Fruit fly (Drosophila melanogaster) whole organism, wandering third instar larva: ENCODE results near the gene Xpac.
A peak's percentile ranks its signal among the peaks of the same experiment; 100 is the strongest.

ENCODE experiments used
- Abd-B ChIP-seq: fragments of >200 bp; optimal IDR thresholded peaks from 2 replicates; lab custom pipeline; 2017; ENCODE audit warnings: missing biosample characterization, missing genetic modification characterization
- CG32264 ChIP-seq: fragments of 200-800 bp; sonication (Bioruptor generic); optimal IDR thresholded peaks from 2 replicates; lab custom pipeline; 2016; ENCODE audit warnings: missing biosample characterization, missing genetic modification characterization
- CG9705 ChIP-seq: fragments of 200-800 bp; sonication (Bioruptor generic); optimal IDR thresholded peaks from 2 replicates; lab custom pipeline; 2018; ENCODE audit warnings: missing biosample characterization, mild to moderate bottlenecking, missing genetic modification characterization
- HLH106 ChIP-seq: fragments of 200-800 bp; optimal IDR thresholded peaks from 3 replicates; lab custom pipeline; 2019; ENCODE audit warnings: missing biosample characterization, mild to moderate bottlenecking, missing genetic modification characterization, moderate library complexity
- Hnf4 ChIP-seq: fragments of 200-800 bp; sonication (Bioruptor generic); optimal IDR thresholded peaks from 2 replicates; lab custom pipeline; 2016; ENCODE audit warnings: missing biosample characterization, mild to moderate bottlenecking, missing genetic modification characterization
- Hr83 ChIP-seq: fragments of 200-300 bp; sonication (Bioruptor generic); optimal IDR thresholded peaks from 2 replicates; lab custom pipeline; 2016; ENCODE audit warnings: missing biosample characterization, mild to moderate bottlenecking, missing genetic modification characterization, moderate library complexity; ENCODE audit not compliant: poor library complexity, severe bottlenecking
- Jra ChIP-seq: sonication (Bioruptor generic); optimal IDR thresholded peaks from 2 replicates; lab custom pipeline; 2016; ENCODE audit warnings: missing biosample characterization, missing genetic modification characterization
- Myc ChIP-seq: fragments of >200 bp; optimal IDR thresholded peaks from 2 replicates; lab custom pipeline; 2017
- N ChIP-seq: fragments of >200 bp; optimal IDR thresholded peaks from 2 replicates; lab custom pipeline; 2018; ENCODE audit warnings: missing biosample characterization, missing external identifiers, missing genetic modification characterization
- OdsH ChIP-seq: fragments of 200-800 bp; sonication (Bioruptor generic); optimal IDR thresholded peaks from 2 replicates; lab custom pipeline; 2016; ENCODE audit warnings: missing biosample characterization, mild to moderate bottlenecking, missing genetic modification characterization
- Rel ChIP-seq, 2 experiments: fragments of 200-800 bp; sonication (Bioruptor generic) in 1 of 2; optimal IDR thresholded peaks; 2 replicates in 1 of 2; 3 replicates in 1 of 2; lab custom pipeline; 2016 to 2019; ENCODE audit warnings: mild to moderate bottlenecking in 2 of 2, missing biosample characterization in 2 of 2, missing genetic modification characterization in 2 of 2, moderate library complexity in 1 of 2
- Sp1 ChIP-seq: fragments of 200-800 bp; sonication (Bioruptor generic); optimal IDR thresholded peaks from 3 replicates; lab custom pipeline; 2019; ENCODE audit warnings: missing biosample characterization, mild to moderate bottlenecking, missing genetic modification characterization, moderate library complexity
- Vsx2 ChIP-seq: fragments of 200-300, 225-300 bp; sonication (Bioruptor generic); optimal IDR thresholded peaks from 2 replicates; lab custom pipeline; 2018; ENCODE audit warnings: missing biosample characterization, missing genetic modification characterization; ENCODE audit not compliant: partially characterized antibody
- br ChIP-seq: fragments of 200-800 bp; sonication (Bioruptor generic); optimal IDR thresholded peaks from 2 replicates; lab custom pipeline; 2016; ENCODE audit warnings: missing biosample characterization, missing genetic modification characterization
- brk ChIP-seq: fragments of 200-800 bp; sonication (Bioruptor generic); optimal IDR thresholded peaks from 2 replicates; lab custom pipeline; 2016; ENCODE audit warnings: missing biosample characterization, mild to moderate bottlenecking, missing genetic modification characterization
- dsf ChIP-seq: sonication (Bioruptor generic); optimal IDR thresholded peaks from 2 replicates; lab custom pipeline; 2016; ENCODE audit warnings: missing biosample characterization, missing genetic modification characterization, borderline replicate concordance
- ey ChIP-seq: fragments of 200-800 bp; sonication (Bioruptor generic); optimal IDR thresholded peaks from 2 replicates; lab custom pipeline; 2016; ENCODE audit warnings: missing biosample characterization, missing genetic modification characterization
- foxo ChIP-seq, 2 experiments: fragments of 200-800 bp; sonication (Bioruptor generic); optimal IDR thresholded peaks; 2 replicates in 1 of 2; 3 replicates in 1 of 2; lab custom pipeline; 2016 to 2017; ENCODE audit warnings: missing biosample characterization in 2 of 2, missing genetic modification characterization in 2 of 2
- fru ChIP-seq: fragments of 200-800 bp; sonication (Bioruptor generic); optimal IDR thresholded peaks from 3 replicates; lab custom pipeline; 2016; ENCODE audit warnings: missing biosample characterization, mild to moderate bottlenecking, missing genetic modification characterization
- h ChIP-seq: fragments of 200-800 bp; sonication (Bioruptor generic); optimal IDR thresholded peaks from 3 replicates; lab custom pipeline; 2016; ENCODE audit warnings: missing biosample characterization, mild to moderate bottlenecking, missing genetic modification characterization
- jim ChIP-seq: fragments of 175-275, 200-325 bp; sonication (Bioruptor generic); optimal IDR thresholded peaks from 2 replicates; lab custom pipeline; 2016; ENCODE audit warnings: missing biosample characterization, mild to moderate bottlenecking, missing genetic modification characterization
- pan ChIP-seq: fragments of >200 bp; optimal IDR thresholded peaks from 2 replicates; lab custom pipeline; 2017
- rgr ChIP-seq: fragments of 200-800 bp; sonication (Bioruptor generic); optimal IDR thresholded peaks from 3 replicates; lab custom pipeline; 2016; ENCODE audit warnings: missing biosample characterization, mild to moderate bottlenecking, missing genetic modification characterization
- sage ChIP-seq: fragments of 200-800 bp; sonication (Bioruptor generic); optimal IDR thresholded peaks from 2 replicates; lab custom pipeline; 2016; ENCODE audit warnings: missing biosample characterization, mild to moderate bottlenecking, missing genetic modification characterization
- tai ChIP-seq: sonication (Bioruptor generic); optimal IDR thresholded peaks from 2 replicates; lab custom pipeline; 2016; ENCODE audit warnings: missing biosample characterization, missing genetic modification characterization

The Xpac gene

dm6 chrX:4104132-4104531 lies at the start of gene Xpac, which contains the start of gene brn:
TSS of gene Xpac (minus strand) at chrX:4104197.
TSS of gene brn (plus strand) at chrX:4104342.
- TF ChIP-seq Rel (GFP tag; optimal IDR thresholded peaks at IDR 0.05; lab: Kevin White, UChicago), result no peak
- peak; percentile 3 for TF ChIP-seq Rel (tag; optimal IDR thresholded peaks at IDR 0.05; lab: Kevin White, UChicago)
- no peak for TF ChIP-seq tai
- no peak for TF ChIP-seq foxo (GFP tag; optimal IDR thresholded peaks at IDR 0.05; lab: Kevin White, UChicago)

- no peak for TF ChIP-seq N
- peak; percentile 11 for TF ChIP-seq HLH106 (tag; lab: Kevin White, UChicago)
- no peak for TF ChIP-seq Hr83 (GFP tag; lab: Kevin White, UChicago)
- TF ChIP-seq Hnf4 (GFP tag; lab: Kevin White, UChicago), result no peak
- TF ChIP-seq br (GFP tag; lab: Kevin White, UChicago), result no peak
- no peak for TF ChIP-seq sage (GFP tag; lab: Kevin White, UChicago)
- TF ChIP-seq, all 38 proteins: peak for 1
Observed at dm6 chrX:4150989-4151388, 47.0 kb upstream of the Xpac start.

dm6 chrX:4139043-4139442 lies 35.0 kb upstream of the Xpac start:
- TF ChIP-seq Vsx2, result no peak
- TF ChIP-seq N, result no peak
- TF ChIP-seq Rel (GFP tag; optimal IDR thresholded peaks at IDR 0.05; lab: Kevin White, UChicago), result no peak
- TF ChIP-seq Rel (tag; optimal IDR thresholded peaks at IDR 0.05; lab: Kevin White, UChicago), result no peak

- TF ChIP-seq CG32264 (GFP tag; lab: Kevin White, UChicago) (no peak), Rel (GFP tag; optimal IDR thresholded peaks at IDR 0.05; lab: Kevin White, UChicago) (no peak), Rel (tag; optimal IDR thresholded peaks at IDR 0.05; lab: Kevin White, UChicago) (peak; percentile 18)
Observed at dm6 chrX:4131049-4131629, 27.1 kb upstream of the Xpac start, which contains the start of gene GlcAT-I. TSS of gene GlcAT-I (plus strand) at chrX:4131211.

- TF ChIP-seq rgr (GFP tag; lab: Kevin White, UChicago) (no peak), Abd-B (GFP tag; lab: Kevin White, UChicago) (no peak), h (GFP tag; lab: Kevin White, UChicago) (no peak), fru (GFP tag; lab: Kevin White, UChicago) (no peak), brk (GFP tag; lab: Kevin White, UChicago) (no peak), OdsH (GFP tag; lab: Kevin White, UChicago) (no peak), Jra (GFP tag; lab: Kevin White, UChicago) (no peak)
Observed at dm6 chrX:4119582-4119981, 15.6 kb upstream of the Xpac start.

dm6 chrX:4116834-4117736 lies 13.1 kb upstream of the Xpac start, which contains the start of the genes tyf and Tip60:
TSS of gene tyf (plus strand) at chrX:4117020.
TSS of gene Tip60 (minus strand) at chrX:4117487.
- TF ChIP-seq h (GFP tag; lab: Kevin White, UChicago), result peak; percentile 32
- peak; percentile 48 for TF ChIP-seq Jra (GFP tag; lab: Kevin White, UChicago)
- no peak for TF ChIP-seq jim (GFP tag; lab: Kevin White, UChicago)
- TF ChIP-seq HLH106 (tag; lab: Kevin White, UChicago), result peak; percentile 36
- TF ChIP-seq Rel (GFP tag; optimal IDR thresholded peaks at IDR 0.05; lab: Kevin White, UChicago), result no peak
- peak; percentile 5 for TF ChIP-seq Rel (tag; optimal IDR thresholded peaks at IDR 0.05; lab: Kevin White, UChicago)
- TF ChIP-seq br (GFP tag; lab: Kevin White, UChicago), result peak; percentile 11
- TF ChIP-seq rgr (GFP tag; lab: Kevin White, UChicago), result peak; percentile 70
- TF ChIP-seq foxo (GFP tag; optimal IDR thresholded peaks at IDR 0.05; lab: Kevin White, UChicago), result peak in 1 of 2 experiments; percentile 54
- peak; percentile 72 for TF ChIP-seq Hnf4 (GFP tag; lab: Kevin White, UChicago)
- TF ChIP-seq Myc (lab: Kevin White, UChicago), result peak; percentile 5
- TF ChIP-seq Hr83 (GFP tag; lab: Kevin White, UChicago), result peak; percentile 39
- peak; percentile 10 for TF ChIP-seq CG9705 (GFP tag; lab: Kevin White, UChicago)
- peak; percentile 38 for TF ChIP-seq fru (GFP tag; lab: Kevin White, UChicago)
- TF ChIP-seq pan (lab: Kevin White, UChicago), result no peak
- no peak for TF ChIP-seq dsf (GFP tag; lab: Kevin White, UChicago)
- no peak for TF ChIP-seq brk (GFP tag; lab: Kevin White, UChicago)
- TF ChIP-seq N, result peak; percentile 2
- peak; percentile 17 for TF ChIP-seq ey (GFP tag; lab: Kevin White, UChicago)
- TF ChIP-seq Sp1 (GFP tag; lab: Kevin White, UChicago), result peak; percentile 11
